Worm (Caenorhabditis elegans) whole organism, young adult: ENCODE results near the gene clp-2.

Experiments used
- B0035.1 ChIP-seq: sonication (generic microtip); optimal IDR thresholded peaks from 2 replicates; lab custom pipeline; 2016; ENCODE audit warnings: missing genetic modification characterization, mild to moderate bottlenecking, missing compliant biosample characterization, missing genotype, missing genetic modification reagents
- B0336.3 ChIP-seq: fragments of 200-800 bp; sonication (Bioruptor generic); IDR thresholded peaks from 2 replicates; pipeline ENCODE4 v1.3.6; 2022; ENCODE audit warnings: missing genetic modification characterization, missing compliant biosample characterization
- F10E7.11 ChIP-seq: sonication (generic microtip); optimal IDR thresholded peaks from 2 replicates; lab custom pipeline; 2017; ENCODE audit warnings: mild to moderate bottlenecking, missing genetic modification characterization, moderate library complexity, missing compliant biosample characterization
- F22D6.2 ChIP-seq: sonication (generic microtip); optimal IDR thresholded peaks from 2 replicates; lab custom pipeline; 2016; ENCODE audit warnings: mild to moderate bottlenecking, missing genetic modification characterization, missing compliant biosample characterization
- F23B12.7 ChIP-seq: sonication (generic microtip); optimal IDR thresholded peaks from 2 replicates; lab custom pipeline; 2017; ENCODE audit warnings: missing genetic modification characterization, mild to moderate bottlenecking, missing compliant biosample characterization, antibody characterized with exemption, moderate library complexity; ENCODE audit not compliant: insufficient read depth
- F33H1.4 ChIP-seq: fragments of 200-800 bp; sonication (Bioruptor generic); IDR thresholded peaks from 2 replicates; pipeline ENCODE4 v1.3.6; 2022; ENCODE audit warnings: missing genetic modification reagents, missing genetic modification characterization, missing compliant biosample characterization
- F37B4.10 ChIP-seq: fragments of 200-800 bp; sonication (Bioruptor generic); IDR thresholded peaks from 2 replicates; pipeline ENCODE4 v1.3.6; 2022; ENCODE audit warnings: missing genetic modification characterization, missing compliant biosample characterization
- F49E8.2 ChIP-seq: sonication (generic microtip); optimal IDR thresholded peaks from 3 replicates; lab custom pipeline; 2017; ENCODE audit warnings: missing genetic modification characterization, mild to moderate bottlenecking, missing compliant biosample characterization, antibody characterized with exemption, moderate library complexity; ENCODE audit not compliant: insufficient read depth
- F57A8.1 ChIP-seq: fragments of 200-800 bp; sonication (Bioruptor generic); optimal IDR thresholded peaks from 2 replicates; lab custom pipeline; 2018; ENCODE audit warnings: mild to moderate bottlenecking, missing genetic modification characterization, moderate library complexity, missing compliant biosample characterization
- F57C9.4 ChIP-seq: sonication (generic microtip); optimal IDR thresholded peaks from 2 replicates; lab custom pipeline; 2017; ENCODE audit warnings: mild to moderate bottlenecking, missing genetic modification characterization, missing compliant biosample characterization
- K11D2.4 ChIP-seq: fragments of 200-800 bp; sonication (Bioruptor generic); IDR thresholded peaks from 2 replicates; pipeline ENCODE4 v1.3.6; 2022; ENCODE audit warnings: missing genetic modification reagents, missing genetic modification characterization, missing compliant biosample characterization
- T07F8.4 ChIP-seq: sonication (generic microtip); optimal IDR thresholded peaks from 2 replicates; lab custom pipeline; 2016; ENCODE audit warnings: mild to moderate bottlenecking, missing genetic modification characterization, moderate library complexity, missing compliant biosample characterization
- ama-1 ChIP-seq, 3 experiments: fragments of 150-350 bp in 1 of 3; sonication (generic microtip) in 2 of 3; optimal IDR thresholded peaks; 2 replicates each; lab custom pipeline; 2014 to 2018; ENCODE audit warnings: missing biosample characterization in 2 of 3, missing genetic modification characterization in 2 of 3, missing genetic modification reagents in 2 of 3
- athp-1 ChIP-seq: sonication (generic microtip); optimal IDR thresholded peaks from 2 replicates; lab custom pipeline; 2017; ENCODE audit warnings: mild to moderate bottlenecking, missing genetic modification characterization, missing compliant biosample characterization
- attf-5 ChIP-seq: fragments of 200-800 bp; sonication (Bioruptor generic); optimal IDR thresholded peaks from 2 replicates; lab custom pipeline; 2018; ENCODE audit warnings: mild to moderate bottlenecking, missing genetic modification characterization, missing compliant biosample characterization
- bed-1 ChIP-seq: fragments of 200-800 bp; sonication (Bioruptor generic); IDR thresholded peaks from 2 replicates; pipeline ENCODE4 v1.3.6; 2022; ENCODE audit warnings: missing genetic modification reagents, missing genetic modification characterization, missing compliant biosample characterization
- ccch-3 ChIP-seq: fragments of 200-800 bp; sonication (Bioruptor generic); optimal IDR thresholded peaks from 2 replicates; lab custom pipeline; 2018; ENCODE audit warnings: mild to moderate bottlenecking, missing genetic modification characterization, missing compliant biosample characterization
- ceh-27 ChIP-seq: fragments of 200-800 bp; sonication (Bioruptor generic); optimal IDR thresholded peaks from 2 replicates; lab custom pipeline; 2018; ENCODE audit warnings: mild to moderate bottlenecking, missing genetic modification characterization, moderate library complexity, missing compliant biosample characterization
- ceh-79 ChIP-seq: sonication (generic microtip); optimal IDR thresholded peaks from 2 replicates; lab custom pipeline; 2017; ENCODE audit warnings: mild to moderate bottlenecking, missing genetic modification characterization, missing compliant biosample characterization
- dox-1 ChIP-seq: fragments of 200-800 bp; sonication (Bioruptor generic); IDR thresholded peaks from 2 replicates; pipeline ENCODE4 v1.3.6; 2022; ENCODE audit warnings: missing genetic modification reagents, missing genetic modification characterization, missing compliant biosample characterization
- egl-44 ChIP-seq: fragments of 200-800 bp; sonication (Bioruptor generic); IDR thresholded peaks from 2 replicates; pipeline ENCODE4 v1.3.6; 2022; ENCODE audit warnings: missing genetic modification reagents, missing genetic modification characterization, missing compliant biosample characterization
- ekl-4 ChIP-seq: fragments of 200-800 bp; sonication (Bioruptor generic); IDR thresholded peaks from 2 replicates; pipeline ENCODE4 v1.3.6; 2022; ENCODE audit warnings: missing genetic modification reagents, missing genetic modification characterization, missing compliant biosample characterization
- hlh-26 ChIP-seq: fragments of 200-800 bp; sonication (Bioruptor generic); conservative IDR thresholded peaks from 2 replicates; pipeline ENCODE4 v1.3.6; 2022; ENCODE audit warnings: missing genetic modification reagents, missing genetic modification characterization, missing compliant biosample characterization
- hrde-1 ChIP-seq: sonication (generic microtip); optimal IDR thresholded peaks from 2 replicates; lab custom pipeline; 2016; ENCODE audit warnings: missing genetic modification characterization, mild to moderate bottlenecking, missing compliant biosample characterization, moderate library complexity, missing genotype, missing genetic modification reagents, borderline replicate concordance
- hsf-1 ChIP-seq: fragments of 200-800 bp; sonication (Bioruptor generic); IDR thresholded peaks from 2 replicates; pipeline ENCODE4 v1.3.6; 2022; ENCODE audit warnings: missing genetic modification reagents, missing genetic modification characterization, missing compliant biosample characterization
- let-526 ChIP-seq: fragments of 200-800 bp; sonication (Bioruptor generic); IDR thresholded peaks from 2 replicates; pipeline ENCODE4 v1.3.6; 2022; ENCODE audit warnings: missing genetic modification reagents, missing genetic modification characterization, missing compliant biosample characterization
- lin-26 ChIP-seq: fragments of 200-800 bp; sonication (Bioruptor generic); IDR thresholded peaks from 2 replicates; pipeline ENCODE4 v1.3.6; 2022; ENCODE audit warnings: missing genetic modification reagents, missing genetic modification characterization, missing compliant biosample characterization
- lin-35 ChIP-seq, 3 experiments: fragments of 150-350 bp in 2 of 3; sonication (generic microtip) in 1 of 3; optimal IDR thresholded peaks; 2 replicates each; lab custom pipeline; 2014 to 2018; ENCODE audit warnings: missing biosample characterization in 3 of 3, missing genetic modification characterization in 3 of 3, missing genetic modification reagents in 3 of 3
- lsl-1 ChIP-seq: fragments of 200-800 bp; sonication (Bioruptor generic); optimal IDR thresholded peaks from 2 replicates; lab custom pipeline; 2018; ENCODE audit warnings: mild to moderate bottlenecking, missing genetic modification characterization, moderate library complexity, missing compliant biosample characterization
- madf-3 ChIP-seq: fragments of 200-800 bp; sonication (Bioruptor generic); IDR thresholded peaks from 2 replicates; pipeline ENCODE4 v1.3.6; 2022; ENCODE audit warnings: missing genetic modification reagents, missing genetic modification characterization, missing compliant biosample characterization
- madf-8 ChIP-seq: fragments of 200-800 bp; sonication (Bioruptor generic); conservative IDR thresholded peaks from 2 replicates; pipeline ENCODE4 v1.3.6; 2022; ENCODE audit warnings: missing genetic modification reagents, missing genetic modification characterization, missing compliant biosample characterization
- nfya-1 ChIP-seq: sonication (generic microtip); optimal IDR thresholded peaks from 2 replicates; lab custom pipeline; 2017; ENCODE audit warnings: antibody characterized with exemption, missing compliant biosample characterization, missing genetic modification characterization, borderline replicate concordance; ENCODE audit not compliant: insufficient read depth
- nhr-179 ChIP-seq: sonication (generic microtip); optimal IDR thresholded peaks from 2 replicates; lab custom pipeline; 2016; ENCODE audit warnings: mild to moderate bottlenecking, missing genetic modification characterization, missing compliant biosample characterization
- nhr-80 ChIP-seq: sonication (generic microtip); optimal IDR thresholded peaks from 2 replicates; lab custom pipeline; 2016; ENCODE audit warnings: missing genetic modification characterization, missing compliant biosample characterization
- nhr-90 ChIP-seq: sonication (generic microtip); optimal IDR thresholded peaks from 2 replicates; lab custom pipeline; 2016; ENCODE audit warnings: missing genotype, mild to moderate bottlenecking, missing genetic modification characterization, missing compliant biosample characterization
- pha-4 ChIP-seq: fragments of 150-350 bp; sonication (generic microtip); optimal IDR thresholded peaks from 2 replicates; lab custom pipeline; 2014; ENCODE audit warnings: missing biosample characterization, missing genetic modification reagents, missing genetic modification characterization
- repo-1 ChIP-seq: sonication (generic microtip); optimal IDR thresholded peaks from 2 replicates; lab custom pipeline; 2017; ENCODE audit warnings: mild to moderate bottlenecking, missing genetic modification characterization, missing compliant biosample characterization
- rpc-1 ChIP-seq, 2 experiments: fragments of 150-350 bp in 1 of 2; sonication (generic microtip) in 1 of 2; optimal IDR thresholded peaks; 2 replicates each; lab custom pipeline; 2014 to 2018; ENCODE audit warnings: missing biosample characterization in 1 of 2, missing genetic modification characterization in 1 of 2, missing genetic modification reagents in 1 of 2, missing genotype in 1 of 2
- snpc-4 ChIP-seq, 5 experiments: fragments of 150-350 bp in 1 of 5; sonication (generic microtip) in 4 of 5; optimal IDR thresholded peaks; 2 replicates each; lab custom pipeline; 2014 to 2018; ENCODE audit warnings: missing genetic modification characterization in 5 of 5, missing biosample characterization in 3 of 5, antibody characterized with exemption in 2 of 5, mild to moderate bottlenecking in 2 of 5, missing compliant biosample characterization in 2 of 5, missing genotype in 2 of 5, moderate library complexity in 2 of 5, missing genetic modification reagents in 1 of 5
- sptf-2 ChIP-seq: fragments of 200-800 bp; sonication (Bioruptor generic); optimal IDR thresholded peaks from 2 replicates; lab custom pipeline; 2018; ENCODE audit warnings: mild to moderate bottlenecking, missing genetic modification characterization, missing compliant biosample characterization
- xnd-1 ChIP-seq: sonication (generic microtip); optimal IDR thresholded peaks from 2 replicates; lab custom pipeline; 2016; ENCODE audit warnings: missing genotype, missing genetic modification reagents, missing genetic modification characterization, missing compliant biosample characterization
- zfh-2 ChIP-seq: fragments of 200-800 bp; sonication (Bioruptor generic); conservative IDR thresholded peaks from 2 replicates; pipeline ENCODE4 v1.3.6; 2022; ENCODE audit warnings: missing genetic modification reagents, missing genetic modification characterization, missing compliant biosample characterization
- ztf-3 ChIP-seq: fragments of 200-800 bp; sonication (Bioruptor generic); optimal IDR thresholded peaks from 2 replicates; lab custom pipeline; 2018; ENCODE audit warnings: mild to moderate bottlenecking, missing genetic modification characterization, missing compliant biosample characterization
- ztf-6 ChIP-seq: fragments of 200-800 bp; sonication (Bioruptor generic); IDR thresholded peaks from 2 replicates; pipeline ENCODE4 v1.3.6; 2022; ENCODE audit warnings: missing genetic modification reagents, missing genetic modification characterization, missing compliant biosample characterization

The clp-2 gene

ce11 chrIII:4693281-4693680 lies 10.5 kb downstream of the clp-2 start, which contains the start of gene nifk-1 (continued):
- TF ChIP-seq nhr-90 (tag; lab: Kevin White, UChicago) (no peak), xnd-1 (no peak)
- TF ChIP-seq, all 124 proteins: peak for 26

ce11 chrIII:4689595-4689994 lies 14.2 kb downstream of the clp-2 start:
- TF ChIP-seq ekl-4 (GFP tag; lab: Robert Waterston, UW) (peak; percentile 81), F57C9.4 (tag; lab: Kevin White, UChicago) (peak; percentile 64), F49E8.2 (tag; lab: Kevin White, UChicago) (peak; percentile 90), F37B4.10 (GFP tag; lab: Robert Waterston, UW) (0 out of 2 replicates have a peak, but pooled peaks have one; percentile 71), ceh-79 (peak; percentile 64), pha-4 (tag; lab: Kevin White, UChicago) (peak; percentile 47), madf-3 (no peak), F23B12.7 (tag; lab: Kevin White, UChicago) (peak; percentile 82), nfya-1 (tag; lab: Kevin White, UChicago) (no peak), B0035.1 (peak; percentile 17), ama-1 (optimal IDR thresholded peaks at IDR 0.05; lab: Kevin White, UChicago) (no peak), ama-1 (GFP tag; optimal IDR thresholded peaks at IDR 0.05; lab: Kevin White, UChicago) (peak; percentile 87 to 95), attf-5 (GFP tag; lab: Kevin White, UChicago) (peak; percentile 81), bed-1 (no peak), dox-1 (peak; percentile 87), hlh-26 (GFP tag; lab: Robert Waterston, UW) (no peak), hsf-1 (GFP tag; lab: Robert Waterston, UW) (peak; percentile 59; the same call in 1 of the 2 replicates), hrde-1 (tag; lab: Kevin White, UChicago) (peak; percentile 86), F10E7.11 (peak; percentile 62), zfh-2 (GFP tag; lab: Robert Waterston, UW) (no peak), ccch-3 (peak; percentile 85), F33H1.4 (GFP tag; lab: Robert Waterston, UW) (peak; percentile 57), B0336.3 (GFP tag; lab: Robert Waterston, UW) (peak; percentile 71), ztf-3 (GFP tag; lab: Kevin White, UChicago) (peak; percentile 36), ztf-6 (no peak), F57A8.1 (GFP tag; lab: Kevin White, UChicago) (peak; percentile 74), nhr-179 (no peak), let-526 (GFP tag; lab: Robert Waterston, UW) (peak; percentile 74; the same call in 1 of the 2 replicates), rpc-1 (optimal IDR thresholded peaks at IDR 0.05; lab: Kevin White, UChicago) (peak; percentile 91), rpc-1 (tag; optimal IDR thresholded peaks at IDR 0.05; lab: Kevin White, UChicago) (peak; percentile 100), egl-44 (peak; percentile 79), xnd-1 (peak; percentile 26), sptf-2 (peak; percentile 87), madf-8 (GFP tag; lab: Robert Waterston, UW) (peak; percentile 41; the same call in 1 of the 2 replicates), K11D2.4 (GFP tag; lab: Robert Waterston, UW) (peak; percentile 65; the same call in 1 of the 2 replicates), snpc-4 (GFP tag; optimal IDR thresholded peaks at IDR 0.05; lab: Kevin White, UChicago) (peak; percentile 78), snpc-4 (tag; optimal IDR thresholded peaks at IDR 0.05; lab: Kevin White, UChicago) (peak in 3 of 4 experiments; percentile 2 to 66 (median 42)), athp-1 (peak; percentile 94), T07F8.4 (peak; percentile 87), lin-35 (GFP tag; optimal IDR thresholded peaks at IDR 0.05; lab: Kevin White, UChicago) (peak in 1 of 3 experiments; percentile 75), nhr-80 (tag; lab: Kevin White, UChicago) (peak; percentile 70), F22D6.2 (tag; lab: Kevin White, UChicago) (peak; percentile 26), repo-1 (peak; percentile 83), lsl-1 (peak; percentile 67), ceh-27 (GFP tag; lab: Kevin White, UChicago) (peak; percentile 88), lin-26 (GFP tag; lab: Robert Waterston, UW) (peak; percentile 97)
